Fruit fly (Drosophila melanogaster): ENCODE data around the gene Eig71Ef.
A peak's percentile ranks its signal among the peaks of the same experiment; 100 is the strongest.

Gene Eig71Ef

DNA sequence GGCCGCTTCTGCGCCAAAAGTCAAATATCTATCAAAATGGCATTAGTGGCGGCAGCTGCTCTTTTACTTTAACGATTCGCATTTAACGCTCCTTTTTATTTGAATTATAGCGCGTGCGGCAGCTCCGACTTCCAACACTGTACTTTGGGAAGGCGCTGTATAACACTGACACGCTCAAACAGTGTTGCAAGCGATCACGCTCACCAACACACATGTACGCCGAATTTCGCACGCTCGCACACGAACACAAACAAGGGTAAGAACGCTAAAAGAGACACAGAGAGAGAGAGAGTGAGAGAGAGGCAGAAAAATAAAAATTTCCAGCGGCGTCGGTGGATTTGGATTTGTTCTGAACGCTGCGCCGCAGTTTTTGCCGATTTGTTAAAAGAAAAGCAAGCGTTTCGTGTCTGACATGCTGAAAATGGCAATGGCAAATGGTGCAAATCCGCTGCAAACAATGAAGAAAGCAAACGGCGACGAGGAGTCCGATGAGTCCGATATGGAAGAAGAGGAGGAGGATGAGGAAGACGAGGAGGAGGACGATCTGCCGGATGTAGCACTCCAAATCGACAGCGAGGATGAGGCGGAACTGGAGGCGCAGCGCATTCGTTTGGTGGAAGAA lies 37.5 kb downstream of the Eig71Ef start, which contains the start of gene Phs (continued):
- TF ChIP-seq CG7745 (tag; optimal IDR thresholded peaks at IDR 0.05) (peak; percentile 35), Myb (GFP tag; optimal IDR thresholded peaks at IDR 0.05) (peak; percentile 91), cad (GFP tag; optimal IDR thresholded peaks at IDR 0.05) (no peak), CG3065 (GFP tag; optimal IDR thresholded peaks at IDR 0.05) (peak; percentile 51), her (GFP tag; optimal IDR thresholded peaks at IDR 0.05) (peak; percentile 90), Med (GFP tag) (peak; percentile 99), tx (GFP tag; optimal IDR thresholded peaks at IDR 0.05) (peak; percentile 84), gce (GFP tag; IDR thresholded peaks at IDR 0.05) (0 out of 3 replicates have a peak, but pooled peaks have one; percentile 53), ttk (GFP tag; IDR thresholded peaks at IDR 0.05) (peak; percentile 73), Scr (GFP tag; IDR thresholded peaks at IDR 0.05; ENCODE audit: partially characterized antibody) (peak; percentile 48), ac (GFP tag; optimal IDR thresholded peaks at IDR 0.05) (peak; percentile 36), odd (GFP tag; optimal IDR thresholded peaks at IDR 0.05) (no peak), lbe (GFP tag; optimal IDR thresholded peaks at IDR 0.05) (peak; percentile 84), gfzf (GFP tag; optimal IDR thresholded peaks at IDR 0.05) (peak; percentile 35), Bteb2 (GFP tag; optimal IDR thresholded peaks at IDR 0.05) (peak; percentile 71), CG2116 (GFP tag; optimal IDR thresholded peaks at IDR 0.05) (peak; percentile 91), sr (GFP tag; IDR thresholded peaks at IDR 0.05) (peak; percentile 65; the same call in 2 of the 3 replicates), repo (GFP tag; optimal IDR thresholded peaks at IDR 0.05) (peak; percentile 86), Atf3 (GFP tag; optimal IDR thresholded peaks at IDR 0.05) (peak; percentile 57), slou (GFP tag; optimal IDR thresholded peaks at IDR 0.05) (peak; percentile 59), pan (optimal IDR thresholded peaks at IDR 0.05) (no peak), pan (GFP tag; optimal IDR thresholded peaks at IDR 0.05 in 1 of 2, IDR thresholded peaks at IDR 0.05 in 1 of 2) (peak in 1 of 2 experiments; percentile 71), crol (GFP tag; IDR thresholded peaks at IDR 0.05) (no peak), Hmr (GFP tag; optimal IDR thresholded peaks at IDR 0.05) (peak; percentile 87), BtbVII (GFP tag; optimal IDR thresholded peaks at IDR 0.05) (peak; percentile 52), Xrp1 (GFP tag; IDR thresholded peaks at IDR 0.05) (peak; percentile 87), sens-2 (GFP tag; IDR thresholded peaks at IDR 0.05) (peak; percentile 63), Doc3 (GFP tag; IDR thresholded peaks at IDR 0.05; ENCODE audit: partially characterized antibody) (no peak), Bdp1 (GFP tag; optimal IDR thresholded peaks at IDR 0.05) (peak; percentile 84), stc (GFP tag; IDR thresholded peaks at IDR 0.05) (peak; percentile 48; the same call in 1 of the 2 replicates), Mad (GFP tag; optimal IDR thresholded peaks at IDR 0.05) (peak; percentile 77), CG16863 (GFP tag; optimal IDR thresholded peaks at IDR 0.05) (peak; percentile 80), salm (tag; optimal IDR thresholded peaks at IDR 0.05) (no peak), HmgD (GFP tag; optimal IDR thresholded peaks at IDR 0.05) (peak; percentile 95), Fer3 (tag; optimal IDR thresholded peaks at IDR 0.05) (peak; percentile 67), CG14050 (GFP tag; IDR thresholded peaks at IDR 0.05) (peak; percentile 67), NC2β (GFP tag; optimal IDR thresholded peaks at IDR 0.05) (peak; percentile 86), CTCF (GFP tag; optimal IDR thresholded peaks at IDR 0.05) (peak; percentile 11), CG30403 (GFP tag; optimal IDR thresholded peaks at IDR 0.05) (peak; percentile 78), dysf (GFP tag; IDR thresholded peaks at IDR 0.05) (peak; percentile 70), CG2712 (tag; optimal IDR thresholded peaks at IDR 0.05) (peak; percentile 51), CG2129 (GFP tag; IDR thresholded peaks at IDR 0.05; ENCODE audit: partially characterized antibody) (no peak), grn (GFP tag; optimal IDR thresholded peaks at IDR 0.05) (no peak), fd64A (GFP tag; optimal IDR thresholded peaks at IDR 0.05) (peak; percentile 55), CG14014 (GFP tag; IDR thresholded peaks at IDR 0.05) (peak; percentile 69), CkIIα-i1 (GFP tag; IDR thresholded peaks at IDR 0.05) (no peak), Usf (GFP tag; optimal IDR thresholded peaks at IDR 0.05) (peak; percentile 48), Hr51 (GFP tag; optimal IDR thresholded peaks at IDR 0.05) (peak; percentile 4 to 91), zf30C (GFP tag; optimal IDR thresholded peaks at IDR 0.05) (peak; percentile 36), lab (GFP tag; optimal IDR thresholded peaks at IDR 0.05) (peak; percentile 90), croc (GFP tag; conservative IDR thresholded peaks at IDR 0.05) (peak; percentile 54)

All from whole organism, embryonic.